Worm (Caenorhabditis elegans): ENCODE measurements around the gene bus-5.

Gene bus-5

DNA sequence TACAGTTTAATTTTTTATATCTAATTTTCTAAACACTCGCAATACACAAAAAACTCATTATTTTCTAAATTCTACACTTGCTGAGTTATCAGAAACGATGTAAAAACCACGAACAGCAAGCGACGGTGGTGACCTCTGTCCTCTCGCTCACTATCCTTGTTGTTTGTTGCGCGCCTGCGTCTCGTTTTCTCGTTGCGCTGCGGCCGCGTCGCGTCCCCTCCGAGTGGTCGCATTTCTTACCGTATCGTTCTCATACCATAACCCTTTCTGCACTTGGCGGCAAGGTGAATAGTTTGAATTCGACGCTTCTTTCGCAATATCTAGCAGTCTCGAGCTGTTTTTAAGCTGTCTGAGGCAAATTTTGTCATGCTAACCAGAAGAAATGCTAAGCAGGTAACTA, 23.5 kb downstream of the bus-5 start, which contains the start of gene lsy-2:
lsy-2 (plus strand) TSS at position 271 of the 400 bp plus-strand sequence.
- TF ChIP-seq ctbp-1 (GFP tag; IDR thresholded peaks at IDR 0.05) (0 out of 2 replicates have a peak, but pooled peaks have one; percentile 15), dmd-8 (GFP tag; IDR thresholded peaks at IDR 0.05) (no peak), R02D3.7 (tag; optimal IDR thresholded peaks at IDR 0.05) (no peak), vab-7 (GFP tag; IDR thresholded peaks at IDR 0.05) (0 out of 2 replicates have a peak, but pooled peaks have one; percentile 15), arid-1 (GFP tag; conservative IDR thresholded peaks at IDR 0.05) (no peak), egl-27 (tag; optimal IDR thresholded peaks at IDR 0.05) (no peak), nhr-102 (tag; optimal IDR thresholded peaks at IDR 0.05) (no peak), nhr-25 (tag; optimal IDR thresholded peaks at IDR 0.05; ENCODE audit: borderline replicate concordance, insufficient read depth) (peak; percentile 86), gei-8 (GFP tag; optimal IDR thresholded peaks at IDR 0.05) (no peak), ama-1 (optimal IDR thresholded peaks at IDR 0.05) (no peak), nhr-41 (GFP tag; IDR thresholded peaks at IDR 0.05) (no peak), rbr-2 (tag; optimal IDR thresholded peaks at IDR 0.05) (peak; percentile 19), madf-5 (GFP tag; IDR thresholded peaks at IDR 0.05) (no peak), mes-2 (tag; optimal IDR thresholded peaks at IDR 0.05; ENCODE audit: poor library complexity, severe bottlenecking) (peak; percentile 75), mdt-29 (GFP tag; IDR thresholded peaks at IDR 0.05) (no peak), nhr-77 (tag; optimal IDR thresholded peaks at IDR 0.05) (no peak), F10B5.3 (tag; optimal IDR thresholded peaks at IDR 0.05) (no peak), fos-1 (tag; optimal IDR thresholded peaks at IDR 0.05) (no peak), zip-11 (GFP tag; IDR thresholded peaks at IDR 0.05) (no peak), zip-2 (tag; optimal IDR thresholded peaks at IDR 0.05) (no peak), snpc-1.2 (GFP tag; IDR thresholded peaks at IDR 0.05) (no peak), unc-62 (GFP tag; optimal IDR thresholded peaks at IDR 0.05 in 1 of 2) (no peak), unc-62 (tag; optimal IDR thresholded peaks at IDR 0.05) (no peak), dmd-6 (GFP tag; IDR thresholded peaks at IDR 0.05) (peak; percentile 50), zag-1 (tag; optimal IDR thresholded peaks at IDR 0.05) (no peak), spr-1 (tag; optimal IDR thresholded peaks at IDR 0.05) (no peak), mxl-3 (GFP tag; optimal IDR thresholded peaks at IDR 0.05) (peak; percentile 40), zfp-2 (tag; optimal IDR thresholded peaks at IDR 0.05) (no peak), mxl-2 (GFP tag; conservative IDR thresholded peaks at IDR 0.05) (no peak), unc-39 (tag; optimal IDR thresholded peaks at IDR 0.05) (no peak), nhr-42 (GFP tag; IDR thresholded peaks at IDR 0.05) (no peak), dve-1 (tag; optimal IDR thresholded peaks at IDR 0.05; ENCODE audit: insufficient read depth) (peak; percentile 31), nhr-28 (tag; optimal IDR thresholded peaks at IDR 0.05) (peak; percentile 46), lin-13 (GFP tag; optimal IDR thresholded peaks at IDR 0.05) (peak; percentile 72), egl-43 (GFP tag; IDR thresholded peaks at IDR 0.05) (no peak), cey-2 (tag; optimal IDR thresholded peaks at IDR 0.05; ENCODE audit: borderline replicate concordance, insufficient read depth) (no peak), jun-1 (tag; optimal IDR thresholded peaks at IDR 0.05) (no peak), lim-7 (GFP tag; IDR thresholded peaks at IDR 0.05) (no peak), mep-1 (tag; optimal IDR thresholded peaks at IDR 0.05) (peak; percentile 57), hlh-30 (tag; optimal IDR thresholded peaks at IDR 0.05; ENCODE audit: insufficient read depth) (peak; percentile 65), lin-39 (tag; optimal IDR thresholded peaks at IDR 0.05) (no peak), Y48G9A.11 (GFP tag; IDR thresholded peaks at IDR 0.05) (no peak), lin-1 (GFP tag; IDR thresholded peaks at IDR 0.05) (no peak), nhr-48 (tag; optimal IDR thresholded peaks at IDR 0.05) (no peak), daf-19 (GFP tag; conservative IDR thresholded peaks at IDR 0.05) (no peak), ceh-62 (tag; optimal IDR thresholded peaks at IDR 0.05) (no peak), set-16 (GFP tag; IDR thresholded peaks at IDR 0.05) (0 out of 2 replicates have a peak, but pooled peaks have one; percentile 30), mdl-1 (tag; optimal IDR thresholded peaks at IDR 0.05) (peak in 1 of 2 experiments; percentile 20), daf-12 (tag; optimal IDR thresholded peaks at IDR 0.05) (no peak), lsy-2 (tag; optimal IDR thresholded peaks at IDR 0.05) (no peak), lin-29 (GFP tag; IDR thresholded peaks at IDR 0.05) (no peak), attf-4 (tag; optimal IDR thresholded peaks at IDR 0.05) (no peak)

Data from whole organism, L4 larva.